Worm (Caenorhabditis elegans) whole organism, mixed stage, embryonic: ENCODE data around the gene C50C3.19.

Experiments used
- bed-3 ChIP-seq: fragments of 200-800 bp; sonication (Bioruptor generic); optimal IDR thresholded peaks from 3 replicates; lab custom pipeline; 2018; ENCODE audit warnings: mild to moderate bottlenecking, missing genetic modification characterization, moderate library complexity, missing compliant biosample characterization
- blmp-1 ChIP-seq: fragments of 150-350 bp; optimal IDR thresholded peaks from 2 replicates; lab custom pipeline; 2014; ENCODE audit warnings: missing biosample characterization, missing genetic modification characterization
- ceh-39 ChIP-seq: fragments of 150-350 bp; optimal IDR thresholded peaks from 2 replicates; lab custom pipeline; 2014; ENCODE audit warnings: missing biosample characterization, missing genetic modification characterization
- ceh-43 ChIP-seq: fragments of 200-800 bp; sonication (Bioruptor generic); optimal IDR thresholded peaks from 2 replicates; lab custom pipeline; 2018; ENCODE audit warnings: mild to moderate bottlenecking, missing genetic modification characterization, moderate library complexity, missing compliant biosample characterization
- drap-1 ChIP-seq: fragments of 200-800 bp; sonication (Bioruptor generic); optimal IDR thresholded peaks from 3 replicates; lab custom pipeline; 2018; ENCODE audit warnings: mild to moderate bottlenecking, missing genetic modification characterization, missing compliant biosample characterization
- elt-1 ChIP-seq: sonication (generic microtip); optimal IDR thresholded peaks from 2 replicates; lab custom pipeline; 2017; ENCODE audit warnings: missing genetic modification characterization, mild to moderate bottlenecking, missing compliant biosample characterization, antibody characterized with exemption, moderate library complexity, borderline replicate concordance; ENCODE audit not compliant: insufficient read depth
- elt-3 ChIP-seq: fragments of 150-350 bp; optimal IDR thresholded peaks from 2 replicates; lab custom pipeline; 2014; ENCODE audit warnings: missing biosample characterization, missing genetic modification characterization
- flh-1 ChIP-seq: fragments of 200-800 bp; sonication (Bioruptor generic); optimal IDR thresholded peaks from 2 replicates; lab custom pipeline; 2018; ENCODE audit warnings: mild to moderate bottlenecking, missing genetic modification characterization, moderate library complexity, missing compliant biosample characterization
- ham-2 ChIP-seq: fragments of 200-800 bp; sonication (Bioruptor generic); optimal IDR thresholded peaks from 2 replicates; lab custom pipeline; 2018; ENCODE audit warnings: mild to moderate bottlenecking, missing genetic modification characterization, missing compliant biosample characterization
- lin-13 ChIP-seq: fragments of 150-350 bp; optimal IDR thresholded peaks from 2 replicates; lab custom pipeline; 2014; ENCODE audit warnings: missing biosample characterization, missing genetic modification characterization
- lin-32 ChIP-seq: fragments of 200-800 bp; sonication (Bioruptor generic); optimal IDR thresholded peaks from 2 replicates; lab custom pipeline; 2018; ENCODE audit warnings: mild to moderate bottlenecking, missing genetic modification characterization, missing compliant biosample characterization
- lsy-2 ChIP-seq: fragments of 150-350 bp; optimal IDR thresholded peaks from 2 replicates; lab custom pipeline; 2014; ENCODE audit warnings: missing biosample characterization, missing genetic modification characterization
- mab-5 ChIP-seq: fragments of 150-350 bp; optimal IDR thresholded peaks from 2 replicates; lab custom pipeline; 2014; ENCODE audit warnings: missing biosample characterization, missing genetic modification characterization
- mls-2 ChIP-seq: sonication (generic microtip); optimal IDR thresholded peaks from 2 replicates; lab custom pipeline; 2016; ENCODE audit warnings: mild to moderate bottlenecking, missing genetic modification characterization, moderate library complexity, missing compliant biosample characterization
- nhr-2 ChIP-seq: fragments of 150-350 bp; optimal IDR thresholded peaks from 2 replicates; lab custom pipeline; 2014; ENCODE audit warnings: missing biosample characterization, missing genetic modification characterization
- nhr-237 ChIP-seq: fragments of 150-350 bp; optimal IDR thresholded peaks from 2 replicates; lab custom pipeline; 2014; ENCODE audit warnings: missing biosample characterization, missing genetic modification characterization
- nhr-76 ChIP-seq: sonication (generic microtip); optimal IDR thresholded peaks from 2 replicates; lab custom pipeline; 2017; ENCODE audit warnings: missing biosample characterization, missing genetic modification characterization
- pha-4 ChIP-seq: fragments of 150-350 bp; optimal IDR thresholded peaks from 2 replicates; lab custom pipeline; 2018; ENCODE audit warnings: missing biosample characterization, missing genetic modification reagents, missing genetic modification characterization
- sptf-1 ChIP-seq: sonication (generic microtip); optimal IDR thresholded peaks from 2 replicates; lab custom pipeline; 2017; ENCODE audit warnings: mild to moderate bottlenecking, missing genetic modification characterization, moderate library complexity, missing compliant biosample characterization
- unc-120 ChIP-seq: sonication (generic microtip); optimal IDR thresholded peaks from 2 replicates; lab custom pipeline; 2017; ENCODE audit warnings: missing genetic modification characterization, missing compliant biosample characterization; ENCODE audit not compliant: poor library complexity, severe bottlenecking
- unc-39 ChIP-seq: fragments of 150-350 bp; optimal IDR thresholded peaks from 2 replicates; lab custom pipeline; 2014; ENCODE audit warnings: missing biosample characterization, missing genetic modification characterization
- unc-62 ChIP-seq: fragments of 150-350 bp; optimal IDR thresholded peaks from 2 replicates; lab custom pipeline; 2014; ENCODE audit warnings: missing biosample characterization, missing genetic modification reagents, missing genetic modification characterization
- zip-8 ChIP-seq: fragments of 150-350 bp; optimal IDR thresholded peaks from 2 replicates; lab custom pipeline; 2014; ENCODE audit warnings: missing biosample characterization, missing genetic modification characterization
- ztf-11 ChIP-seq: fragments of 150-350 bp; optimal IDR thresholded peaks from 2 replicates; lab custom pipeline; 2014; ENCODE audit warnings: missing biosample characterization, missing genetic modification characterization

Gene C50C3.19

ce11 chrIII:8237827-8238226 lies 47.2 kb downstream of the C50C3.19 start, which contains the start of gene tsp-2:
TSS of gene tsp-2 (minus strand) at chrIII:8237935.
- no peak for TF ChIP-seq unc-39
- TF ChIP-seq nhr-76 (tag; lab: Kevin White, UChicago), result no peak
- TF ChIP-seq bed-3 (GFP tag; lab: Kevin White, UChicago), result no peak
- no peak for TF ChIP-seq ham-2 (GFP tag; lab: Kevin White, UChicago)
- TF ChIP-seq blmp-1 (tag; lab: Kevin White, UChicago), result no peak
- TF ChIP-seq lsy-2, result no peak
- no peak for TF ChIP-seq nhr-237 (tag; lab: Kevin White, UChicago)
- no peak for TF ChIP-seq lin-32 (GFP tag; lab: Kevin White, UChicago)
- TF ChIP-seq elt-1 (tag; lab: Kevin White, UChicago), result no peak
- no peak for TF ChIP-seq pha-4 (tag; lab: Kevin White, UChicago)
- no peak for TF ChIP-seq mab-5 (tag; lab: Kevin White, UChicago)
- TF ChIP-seq zip-8 (tag; lab: Kevin White, UChicago), result no peak

- no peak for TF ChIP-seq drap-1 (GFP tag; lab: Kevin White, UChicago)
- TF ChIP-seq bed-3 (GFP tag; lab: Kevin White, UChicago), result no peak
- no peak for TF ChIP-seq ham-2 (GFP tag; lab: Kevin White, UChicago)
- TF ChIP-seq lsy-2, result no peak
- TF ChIP-seq flh-1 (GFP tag; lab: Kevin White, UChicago), result no peak
- TF ChIP-seq lin-32 (GFP tag; lab: Kevin White, UChicago), result no peak
- TF ChIP-seq nhr-237 (tag; lab: Kevin White, UChicago), result no peak
- TF ChIP-seq ztf-11 (tag; lab: Kevin White, UChicago), result no peak
- no peak for TF ChIP-seq unc-62 (GFP tag; lab: Kevin White, UChicago)
- TF ChIP-seq nhr-2, result no peak
Measured at ce11 chrIII:8239325-8239724, 48.7 kb downstream of the C50C3.19 start, which contains the start of gene tsp-1. TSS of gene tsp-1 (minus strand) at chrIII:8239423.

- TF ChIP-seq lin-13 (tag; lab: Kevin White, UChicago) (no peak), flh-1 (GFP tag; lab: Kevin White, UChicago) (no peak), nhr-237 (tag; lab: Kevin White, UChicago) (no peak), elt-3 (tag; lab: Kevin White, UChicago) (no peak), unc-120 (no peak), sptf-1 (tag; lab: Kevin White, UChicago) (no peak), nhr-2 (no peak), ceh-43 (GFP tag; lab: Kevin White, UChicago) (no peak), ham-2 (GFP tag; lab: Kevin White, UChicago) (no peak), elt-1 (tag; lab: Kevin White, UChicago) (no peak), lin-32 (GFP tag; lab: Kevin White, UChicago) (no peak), ceh-39 (tag; lab: Kevin White, UChicago) (no peak), mls-2 (no peak), pha-4 (tag; lab: Kevin White, UChicago) (no peak)
- TF ChIP-seq, all 35 proteins: peak for 0
Measured at ce11 chrIII:8240247-8240646, 49.6 kb downstream of the C50C3.19 start.
